Comparison of ENCODE assay signal across 5 fruit fly cellular contexts in the genomic region with DNA sequence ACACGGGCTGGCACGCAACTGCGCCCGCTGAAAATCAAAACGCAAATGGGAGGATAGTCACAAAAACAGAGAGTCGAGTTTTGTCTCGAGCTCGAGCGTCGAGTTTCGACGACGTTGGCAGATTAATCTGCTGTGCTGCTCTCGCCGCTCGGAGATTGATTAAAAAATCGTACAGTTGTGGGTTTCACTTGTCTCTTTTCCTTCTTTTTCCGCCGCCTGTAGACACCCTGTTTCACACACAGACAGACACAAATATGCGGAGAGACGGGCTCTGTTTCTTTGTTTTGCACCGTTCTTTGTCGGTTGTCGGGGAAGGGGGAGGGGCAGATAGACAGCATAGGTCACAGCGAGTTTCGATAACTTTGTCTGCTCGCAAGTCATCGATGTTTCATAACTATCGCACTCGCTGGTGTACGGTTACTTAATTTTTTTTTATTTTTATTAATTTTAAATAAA.
TF ChIP-seq lines count a peak whose summit lies in the region.

A gene (minus strand): TSS at position 51 of the 456 bp plus-strand sequence.

TF ChIP-seq in whole organism, adult, 20 proteins besides CTCF, POLR2A, EP300 and RAD21 (continued from another document):
- TF ChIP-seq tj (GFP tag; optimal IDR thresholded peaks at IDR 0.05; lab: Kevin White, UChicago) (peak; percentile 95), Crg-1 (GFP tag; optimal IDR thresholded peaks at IDR 0.05; lab: Kevin White, UChicago) (no peak), CG33017 (tag; optimal IDR thresholded peaks at IDR 0.05; lab: Kevin White, UChicago) (no peak)

TF ChIP-seq in whole organism, embryonic, 481 proteins besides CTCF, POLR2A, EP300 and RAD21 (continued from another document and continues in another):
- TF ChIP-seq lab (GFP tag; optimal IDR thresholded peaks at IDR 0.05; lab: Kevin White, UChicago) (no peak), CG10979 (tag; optimal IDR thresholded peaks at IDR 0.05; lab: Kevin White, UChicago) (peak; percentile 40), knrl (GFP tag; IDR thresholded peaks at IDR 0.05; lab: Robert Waterston, UW; ENCODE audit: partially characterized antibody) (peak; percentile 68), nerfin-1 (tag; optimal IDR thresholded peaks at IDR 0.05; lab: Kevin White, UChicago) (peak; percentile 15), Bgb (GFP tag; IDR thresholded peaks at IDR 0.05; lab: Robert Waterston, UW; ENCODE audit: partially characterized antibody) (peak; percentile 82), vvl (GFP tag; IDR thresholded peaks at IDR 0.05; lab: Robert Waterston, UW) (peak; percentile 62), CG1602 (GFP tag; optimal IDR thresholded peaks at IDR 0.05; lab: Kevin White, UChicago) (no peak), CG9797 (GFP tag; optimal IDR thresholded peaks at IDR 0.05; lab: Kevin White, UChicago) (peak; percentile 27), slbo (GFP tag; IDR thresholded peaks at IDR 0.05; lab: Robert Waterston, UW) (0 out of 2 replicates have a peak, but pooled peaks have one; percentile 33), inv (GFP tag; IDR thresholded peaks at IDR 0.05; lab: Robert Waterston, UW; ENCODE audit: partially characterized antibody) (peak; percentile 54), CG6175 (GFP tag; IDR thresholded peaks at IDR 0.05; lab: Robert Waterston, UW) (no peak), kah (GFP tag; optimal IDR thresholded peaks at IDR 0.05; lab: Kevin White, UChicago) (no peak), CG3995 (GFP tag; optimal IDR thresholded peaks at IDR 0.05; lab: Kevin White, UChicago) (peak; percentile 49), stc (GFP tag; IDR thresholded peaks at IDR 0.05; lab: Robert Waterston, UW) (peak; percentile 26; the same call in 1 of the 2 replicates), sna (GFP tag; IDR thresholded peaks at IDR 0.05; lab: Robert Waterston, UW; ENCODE audit: partially characterized antibody) (peak; percentile 69), CG4617 (GFP tag; optimal IDR thresholded peaks at IDR 0.05; lab: Kevin White, UChicago; ENCODE audit: borderline replicate concordance) (no peak), Hr78 (GFP tag; optimal IDR thresholded peaks at IDR 0.05; lab: Kevin White, UChicago) (peak in 1 of 2 experiments; percentile 97), sqz (GFP tag; optimal IDR thresholded peaks at IDR 0.05; lab: Kevin White, UChicago) (peak; percentile 58), CG3163 (GFP tag; optimal IDR thresholded peaks at IDR 0.05; lab: Kevin White, UChicago) (peak; percentile 34), stwl (tag; optimal IDR thresholded peaks at IDR 0.05; lab: Kevin White, UChicago) (peak; percentile 56), CG6791 (GFP tag; IDR thresholded peaks at IDR 0.05; lab: Robert Waterston, UW; ENCODE audit: partially characterized antibody) (peak; percentile 85), onecut (GFP tag; IDR thresholded peaks at IDR 0.05; lab: Robert Waterston, UW) (peak; percentile 45), tgo (GFP tag; IDR thresholded peaks at IDR 0.05; lab: Robert Waterston, UW) (peak; percentile 22; the same call in 1 of the 3 replicates), Opbp (GFP tag; IDR thresholded peaks at IDR 0.05; lab: Robert Waterston, UW; ENCODE audit: partially characterized antibody) (peak; percentile 84; the same call in 2 of the 3 replicates), CG10654 (GFP tag; optimal IDR thresholded peaks at IDR 0.05; lab: Kevin White, UChicago) (no peak), exex (tag; optimal IDR thresholded peaks at IDR 0.05; lab: Kevin White, UChicago) (no peak), CG34376 (GFP tag; optimal IDR thresholded peaks at IDR 0.05; lab: Kevin White, UChicago) (peak; percentile 60), br (optimal IDR thresholded peaks at IDR 0.05; lab: Kevin White, UChicago) (no peak)

TF ChIP-seq in whole organism, prepupa, 60 proteins besides CTCF, POLR2A, EP300 and RAD21 (continued from another document and continues in another):
- TF ChIP-seq CG1621 (tag; optimal IDR thresholded peaks at IDR 0.05; lab: Kevin White, UChicago) (peak; percentile 87), spab (GFP tag; optimal IDR thresholded peaks at IDR 0.05; lab: Kevin White, UChicago) (no peak), Ets21C (GFP tag; optimal IDR thresholded peaks at IDR 0.05; lab: Kevin White, UChicago) (no peak), CG8319 (GFP tag; optimal IDR thresholded peaks at IDR 0.05; lab: Kevin White, UChicago) (no peak), Eip75B (GFP tag; optimal IDR thresholded peaks at IDR 0.05; lab: Kevin White, UChicago) (no peak), pdm3 (GFP tag; optimal IDR thresholded peaks at IDR 0.05; lab: Kevin White, UChicago) (no peak), CG4318 (GFP tag; optimal IDR thresholded peaks at IDR 0.05; lab: Kevin White, UChicago) (no peak), Blimp-1 (GFP tag; optimal IDR thresholded peaks at IDR 0.05; lab: Kevin White, UChicago) (no peak), CG15336 (GFP tag; IDR thresholded peaks at IDR 0.05; lab: Robert Waterston, UW) (peak; percentile 59; the same call in 1 of the 2 replicates), CG8119 (GFP tag; IDR thresholded peaks at IDR 0.05; lab: Robert Waterston, UW) (peak; percentile 73), Smox (GFP tag; optimal IDR thresholded peaks at IDR 0.05; lab: Kevin White, UChicago) (no peak), Gug (GFP tag; IDR thresholded peaks at IDR 0.05; lab: Robert Waterston, UW) (no peak), Hr39 (GFP tag; optimal IDR thresholded peaks at IDR 0.05; lab: Kevin White, UChicago) (no peak), achi (GFP tag; optimal IDR thresholded peaks at IDR 0.05; lab: Kevin White, UChicago) (peak; percentile 47), CG8632 (GFP tag; optimal IDR thresholded peaks at IDR 0.05; lab: Kevin White, UChicago) (peak; percentile 31), CG11294 (GFP tag; IDR thresholded peaks at IDR 0.05; lab: Robert Waterston, UW) (no peak), salr (GFP tag; optimal IDR thresholded peaks at IDR 0.05; lab: Kevin White, UChicago) (peak in 1 of 2 experiments; percentile 58), CG6276 (GFP tag; optimal IDR thresholded peaks at IDR 0.05; lab: Kevin White, UChicago) (no peak), vri (GFP tag; optimal IDR thresholded peaks at IDR 0.05; lab: Kevin White, UChicago) (peak; percentile 25), Lpt (GFP tag; optimal IDR thresholded peaks at IDR 0.05; lab: Kevin White, UChicago) (peak; percentile 59), dac (GFP tag; optimal IDR thresholded peaks at IDR 0.05; lab: Kevin White, UChicago) (peak; percentile 55), Sox102F (GFP tag; optimal IDR thresholded peaks at IDR 0.05; lab: Kevin White, UChicago) (no peak), CG6163 (GFP tag; IDR thresholded peaks at IDR 0.05; lab: Robert Waterston, UW) (peak; percentile 86), Sox14 (GFP tag; optimal IDR thresholded peaks at IDR 0.05; lab: Kevin White, UChicago) (peak; percentile 92), fkh (GFP tag; optimal IDR thresholded peaks at IDR 0.05; lab: Kevin White, UChicago) (no peak), ss (GFP tag; optimal IDR thresholded peaks at IDR 0.05; lab: Kevin White, UChicago) (peak; percentile 93 to 94), cyc (GFP tag; optimal IDR thresholded peaks at IDR 0.05; lab: Kevin White, UChicago) (no peak), CG16779 (tag; optimal IDR thresholded peaks at IDR 0.05; lab: Kevin White, UChicago) (peak; percentile 83), CG11902 (GFP tag; optimal IDR thresholded peaks at IDR 0.05; lab: Kevin White, UChicago) (no peak), esn (GFP tag; optimal IDR thresholded peaks at IDR 0.05; lab: Kevin White, UChicago) (peak; percentile 34), Met (GFP tag; optimal IDR thresholded peaks at IDR 0.05; lab: Kevin White, UChicago) (no peak), CG7368 (GFP tag; optimal IDR thresholded peaks at IDR 0.05; lab: Kevin White, UChicago) (peak; percentile 9), eg (GFP tag; IDR thresholded peaks at IDR 0.05; lab: Robert Waterston, UW) (peak; percentile 81)

TF ChIP-seq in whole organism, pupa, 21 proteins besides CTCF, POLR2A, EP300 and RAD21 (continued from another document):
- TF ChIP-seq Pif1B (GFP tag; optimal IDR thresholded peaks at IDR 0.05; lab: Kevin White, UChicago), result peak; percentile 79
- TF ChIP-seq CG14655 (GFP tag; optimal IDR thresholded peaks at IDR 0.05; lab: Kevin White, UChicago), result no peak

TF ChIP-seq in whole organism, wandering third instar larva, 38 proteins besides CTCF, POLR2A, EP300 and RAD21 (continued from another document):
- TF ChIP-seq N (GFP tag; optimal IDR thresholded peaks at IDR 0.05; lab: Kevin White, UChicago) (no peak), HLH106 (tag; optimal IDR thresholded peaks at IDR 0.05; lab: Kevin White, UChicago) (no peak), GATAd (GFP tag; optimal IDR thresholded peaks at IDR 0.05; lab: Kevin White, UChicago) (no peak), CG32264 (GFP tag; optimal IDR thresholded peaks at IDR 0.05; lab: Kevin White, UChicago) (no peak), ey (GFP tag; optimal IDR thresholded peaks at IDR 0.05; lab: Kevin White, UChicago) (no peak), usp (GFP tag; optimal IDR thresholded peaks at IDR 0.05; lab: Kevin White, UChicago) (no peak), h (GFP tag; optimal IDR thresholded peaks at IDR 0.05; lab: Kevin White, UChicago) (no peak), Jra (GFP tag; optimal IDR thresholded peaks at IDR 0.05; lab: Kevin White, UChicago) (no peak), Hr83 (GFP tag; optimal IDR thresholded peaks at IDR 0.05; lab: Kevin White, UChicago; ENCODE audit: poor library complexity, severe bottlenecking) (no peak), rgr (GFP tag; optimal IDR thresholded peaks at IDR 0.05; lab: Kevin White, UChicago) (no peak), pan (optimal IDR thresholded peaks at IDR 0.05; lab: Kevin White, UChicago) (no peak), Hnf4 (GFP tag; optimal IDR thresholded peaks at IDR 0.05; lab: Kevin White, UChicago) (no peak), brk (GFP tag; optimal IDR thresholded peaks at IDR 0.05; lab: Kevin White, UChicago) (no peak), Rel (GFP tag; optimal IDR thresholded peaks at IDR 0.05; lab: Kevin White, UChicago) (no peak), Rel (tag; optimal IDR thresholded peaks at IDR 0.05; lab: Kevin White, UChicago) (peak; percentile 69), Dfd (GFP tag; optimal IDR thresholded peaks at IDR 0.05; lab: Kevin White, UChicago) (no peak), woc (GFP tag; optimal IDR thresholded peaks at IDR 0.05; lab: Kevin White, UChicago) (no peak)
